Comparison of ENCODE assay signal across 5 worm cellular contexts in genomic region chrIV:10373772-10374288, ce11.
TF ChIP-seq lines count a peak whose summit lies in the region.

Gene mpz-5 (minus strand): TSS chrIV:10373822.

TF ChIP-seq in whole organism, L1 larva, 84 proteins besides CTCF, POLR2A, EP300 and RAD21 (continues in another document):
- TF ChIP-seq C16A3.4 (tag; optimal IDR thresholded peaks at IDR 0.05; lab: Kevin White, UChicago) (peak; percentile 39), pqm-1 (tag; optimal IDR thresholded peaks at IDR 0.05; lab: Kevin White, UChicago) (no peak), blmp-1 (tag; optimal IDR thresholded peaks at IDR 0.05; lab: Kevin White, UChicago) (peak; percentile 66), nhr-76 (tag; optimal IDR thresholded peaks at IDR 0.05; lab: Kevin White, UChicago) (no peak), zip-4 (GFP tag; optimal IDR thresholded peaks at IDR 0.05; lab: Kevin White, UChicago) (no peak), mab-9 (GFP tag; IDR thresholded peaks at IDR 0.05; lab: Robert Waterston, UW) (no peak), ceh-88 (GFP tag; IDR thresholded peaks at IDR 0.05; lab: Robert Waterston, UW) (peak; percentile 51), egl-27 (tag; optimal IDR thresholded peaks at IDR 0.05; lab: Kevin White, UChicago) (no peak), tbx-2 (tag; optimal IDR thresholded peaks at IDR 0.05; lab: Kevin White, UChicago) (peak; percentile 83), mep-1 (tag; optimal IDR thresholded peaks at IDR 0.05; lab: Kevin White, UChicago) (peak; percentile 96), nhr-12 (tag; optimal IDR thresholded peaks at IDR 0.05; lab: Kevin White, UChicago) (no peak), C34B4.2 (tag; optimal IDR thresholded peaks at IDR 0.05; lab: Kevin White, UChicago) (no peak), lin-14 (GFP tag; optimal IDR thresholded peaks at IDR 0.05; lab: Kevin White, UChicago) (peak; percentile 79), nhr-71 (tag; optimal IDR thresholded peaks at IDR 0.05; lab: Kevin White, UChicago) (peak; percentile 88), lin-13 (GFP tag; optimal IDR thresholded peaks at IDR 0.05; lab: Kevin White, UChicago) (peak; percentile 36), fkh-4 (tag; optimal IDR thresholded peaks at IDR 0.05; lab: Kevin White, UChicago; ENCODE audit: borderline replicate concordance) (no peak), unc-86 (tag; optimal IDR thresholded peaks at IDR 0.05; lab: Kevin White, UChicago) (peak; percentile 61), dpl-1 (GFP tag; optimal IDR thresholded peaks at IDR 0.05; lab: Kevin White, UChicago) (peak; percentile 65 to 80 (median 79))

TF ChIP-seq in whole organism, L3 larva, 47 proteins besides CTCF, POLR2A, EP300 and RAD21 (continues in another document):
- TF ChIP-seq sea-2 (GFP tag; optimal IDR thresholded peaks at IDR 0.05; lab: Kevin White, UChicago) (no peak), ceh-82 (tag; optimal IDR thresholded peaks at IDR 0.05; lab: Kevin White, UChicago) (no peak), nhr-23 (tag; optimal IDR thresholded peaks at IDR 0.05; lab: Kevin White, UChicago) (peak; percentile 77), ztf-4 (tag; optimal IDR thresholded peaks at IDR 0.05; lab: Kevin White, UChicago) (no peak), tbx-2 (tag; optimal IDR thresholded peaks at IDR 0.05; lab: Kevin White, UChicago) (peak; percentile 51), fkh-2 (tag; optimal IDR thresholded peaks at IDR 0.05; lab: Kevin White, UChicago) (no peak), hmg-11 (tag; optimal IDR thresholded peaks at IDR 0.05; lab: Kevin White, UChicago) (peak; percentile 78), nhr-11 (tag; optimal IDR thresholded peaks at IDR 0.05; lab: Kevin White, UChicago) (no peak), R02D3.7 (tag; optimal IDR thresholded peaks at IDR 0.05; lab: Kevin White, UChicago) (peak; percentile 13), egl-5 (tag; optimal IDR thresholded peaks at IDR 0.05; lab: Kevin White, UChicago) (peak; percentile 91), nhr-77 (tag; optimal IDR thresholded peaks at IDR 0.05; lab: Kevin White, UChicago) (peak; percentile 19), pha-4 (tag; optimal IDR thresholded peaks at IDR 0.05; lab: Kevin White, UChicago) (peak; percentile 86), eor-1 (tag; optimal IDR thresholded peaks at IDR 0.05; lab: Kevin White, UChicago) (no peak), elt-1 (tag; optimal IDR thresholded peaks at IDR 0.05; lab: Kevin White, UChicago) (no peak), egl-27 (tag; optimal IDR thresholded peaks at IDR 0.05; lab: Kevin White, UChicago) (no peak), elt-3 (tag; optimal IDR thresholded peaks at IDR 0.05; lab: Kevin White, UChicago) (no peak), ceh-9 (tag; optimal IDR thresholded peaks at IDR 0.05; lab: Kevin White, UChicago) (no peak), mdl-1 (tag; optimal IDR thresholded peaks at IDR 0.05; lab: Kevin White, UChicago) (no peak), elt-2 (tag; optimal IDR thresholded peaks at IDR 0.05; lab: Kevin White, UChicago) (peak; percentile 20), nhr-28 (tag; optimal IDR thresholded peaks at IDR 0.05; lab: Kevin White, UChicago) (no peak)

TF ChIP-seq in whole organism, early embryonic, 17 proteins besides CTCF, POLR2A, EP300 and RAD21:
- TF ChIP-seq ceh-36 (tag; optimal IDR thresholded peaks at IDR 0.05; lab: Kevin White, UChicago) (peak; percentile 13), scrt-1 (GFP tag; IDR thresholded peaks at IDR 0.05; lab: Robert Waterston, UW) (no peak), B0310.2 (tag; optimal IDR thresholded peaks at IDR 0.05; lab: Kevin White, UChicago) (no peak), pes-1 (GFP tag; IDR thresholded peaks at IDR 0.05; lab: Robert Waterston, UW) (no peak; the same call in 1 of the 2 replicates), ceh-13 (GFP tag; optimal IDR thresholded peaks at IDR 0.05; lab: Kevin White, UChicago) (no peak), tra-4 (tag; optimal IDR thresholded peaks at IDR 0.05; lab: Kevin White, UChicago) (no peak), sea-1 (GFP tag; conservative IDR thresholded peaks at IDR 0.05; lab: Robert Waterston, UW) (no peak), tbx-11 (GFP tag; IDR thresholded peaks at IDR 0.05; lab: Robert Waterston, UW) (no peak), ama-1 (optimal IDR thresholded peaks at IDR 0.05; lab: Kevin White, UChicago) (no peak), F13C5.2 (tag; optimal IDR thresholded peaks at IDR 0.05; lab: Kevin White, UChicago) (peak; percentile 65), hmbx-1 (tag; optimal IDR thresholded peaks at IDR 0.05; lab: Kevin White, UChicago) (no peak), flt-1 (GFP tag; IDR thresholded peaks at IDR 0.05; lab: Robert Waterston, UW) (no peak), tbx-37 (GFP tag; conservative IDR thresholded peaks at IDR 0.05; lab: Robert Waterston, UW) (no peak), hmg-4 (GFP tag; optimal IDR thresholded peaks at IDR 0.05; lab: Kevin White, UChicago) (peak; percentile 26), ets-7 (tag; optimal IDR thresholded peaks at IDR 0.05; lab: Kevin White, UChicago) (no peak), hnd-1 (tag; optimal IDR thresholded peaks at IDR 0.05; lab: Kevin White, UChicago) (no peak), aly-1 (tag; optimal IDR thresholded peaks at IDR 0.05; lab: Kevin White, UChicago) (no peak)

TF ChIP-seq in whole organism, midembryonic, 9 proteins besides CTCF, POLR2A, EP300 and RAD21:
- TF ChIP-seq tab-1 (GFP tag; IDR thresholded peaks at IDR 0.05; lab: Robert Waterston, UW): no peak
- peak; percentile 20 for TF ChIP-seq med-1 (GFP tag; optimal IDR thresholded peaks at IDR 0.05; lab: Kevin White, UChicago; ENCODE audit: insufficient read depth)
- TF ChIP-seq ztf-23 (GFP tag; IDR thresholded peaks at IDR 0.05; lab: Robert Waterston, UW): 0 out of 2 replicates have a peak, but pooled peaks have one; percentile 56
- 0 out of 2 replicates have a peak, but pooled peaks have one; percentile 46 for TF ChIP-seq flt-1 (GFP tag; IDR thresholded peaks at IDR 0.05; lab: Robert Waterston, UW)
- 0 out of 2 replicates have a peak, but pooled peaks have one; percentile 26 for TF ChIP-seq ztf-29 (GFP tag; IDR thresholded peaks at IDR 0.05; lab: Robert Waterston, UW)
- no peak for TF ChIP-seq ref-1 (GFP tag; conservative IDR thresholded peaks at IDR 0.05; lab: Robert Waterston, UW)

TF ChIP-seq in whole organism, young adult, 124 proteins besides CTCF, POLR2A, EP300 and RAD21 (continues in another document):
- TF ChIP-seq ZK185.1 (tag; optimal IDR thresholded peaks at IDR 0.05; lab: Kevin White, UChicago; ENCODE audit: poor library complexity, severe bottlenecking) (peak; percentile 57), mcd-1 (GFP tag; IDR thresholded peaks at IDR 0.05; lab: Robert Waterston, UW) (peak; percentile 69), cebp-1 (GFP tag; IDR thresholded peaks at IDR 0.05; lab: Robert Waterston, UW) (no peak), cebp-1 (tag; optimal IDR thresholded peaks at IDR 0.05; lab: Kevin White, UChicago) (peak; percentile 69), lin-35 (GFP tag; optimal IDR thresholded peaks at IDR 0.05; lab: Kevin White, UChicago) (peak in 1 of 3 experiments; percentile 64), dpff-1 (tag; optimal IDR thresholded peaks at IDR 0.05; lab: Kevin White, UChicago) (no peak), Y53G8AR.9 (GFP tag; conservative IDR thresholded peaks at IDR 0.05; lab: Robert Waterston, UW) (peak; percentile 35; the same call in 1 of the 2 replicates), lin-54 (GFP tag; optimal IDR thresholded peaks at IDR 0.05; lab: Kevin White, UChicago) (peak; percentile 64), ztf-18 (tag; optimal IDR thresholded peaks at IDR 0.05; lab: Kevin White, UChicago) (peak; percentile 96), aptf-2 (GFP tag; conservative IDR thresholded peaks at IDR 0.05; lab: Robert Waterston, UW) (no peak), hsf-1 (GFP tag; IDR thresholded peaks at IDR 0.05; lab: Robert Waterston, UW) (0 out of 2 replicates have a peak, but pooled peaks have one; percentile 45), hmg-1.2 (GFP tag; IDR thresholded peaks at IDR 0.05; lab: Robert Waterston, UW) (peak; percentile 50), tbp1 (GFP tag; optimal IDR thresholded peaks at IDR 0.05; lab: Kevin White, UChicago) (peak; percentile 22), hlh-12 (tag; optimal IDR thresholded peaks at IDR 0.05; lab: Kevin White, UChicago) (no peak), nfyb-1 (GFP tag; IDR thresholded peaks at IDR 0.05; lab: Robert Waterston, UW) (peak; percentile 67), madf-6 (GFP tag; IDR thresholded peaks at IDR 0.05; lab: Robert Waterston, UW) (peak; percentile 54; the same call in 1 of the 2 replicates), snpc-4 (GFP tag; optimal IDR thresholded peaks at IDR 0.05; lab: Kevin White, UChicago) (peak; percentile 38), snpc-4 (tag; optimal IDR thresholded peaks at IDR 0.05; lab: Kevin White, UChicago) (peak in 3 of 4 experiments; percentile 40 to 58 (median 55)), ama-1 (optimal IDR thresholded peaks at IDR 0.05; lab: Kevin White, UChicago) (no peak), ama-1 (GFP tag; optimal IDR thresholded peaks at IDR 0.05; lab: Kevin White, UChicago) (no peak), nhr-80 (tag; optimal IDR thresholded peaks at IDR 0.05; lab: Kevin White, UChicago) (no peak), madf-3 (GFP tag; IDR thresholded peaks at IDR 0.05; lab: Robert Waterston, UW) (no peak), F33H1.4 (GFP tag; IDR thresholded peaks at IDR 0.05; lab: Robert Waterston, UW) (peak; percentile 72), F23B12.7 (tag; optimal IDR thresholded peaks at IDR 0.05; lab: Kevin White, UChicago; ENCODE audit: insufficient read depth) (peak; percentile 52), F49E8.2 (tag; optimal IDR thresholded peaks at IDR 0.05; lab: Kevin White, UChicago; ENCODE audit: insufficient read depth) (peak; percentile 12), rcor-1 (GFP tag; IDR thresholded peaks at IDR 0.05; lab: Robert Waterston, UW) (peak; percentile 62), attf-5 (GFP tag; optimal IDR thresholded peaks at IDR 0.05; lab: Kevin White, UChicago) (peak; percentile 41), let-607 (tag; optimal IDR thresholded peaks at IDR 0.05; lab: Kevin White, UChicago) (peak in 1 of 2 experiments; percentile 49), dpl-1 (GFP tag; optimal IDR thresholded peaks at IDR 0.05; lab: Kevin White, UChicago) (peak; percentile 11), madf-10 (tag; optimal IDR thresholded peaks at IDR 0.05; lab: Kevin White, UChicago) (peak; percentile 7), dox-1 (GFP tag; IDR thresholded peaks at IDR 0.05; lab: Robert Waterston, UW) (peak; percentile 66), tlf-1 (GFP tag; optimal IDR thresholded peaks at IDR 0.05; lab: Kevin White, UChicago) (peak; percentile 6), Y56A3A.18 (GFP tag; IDR thresholded peaks at IDR 0.05; lab: Robert Waterston, UW) (0 out of 2 replicates have a peak, but pooled peaks have one; percentile 10), lin-40 (tag; optimal IDR thresholded peaks at IDR 0.05; lab: Kevin White, UChicago) (peak; percentile 68), K11D2.4 (GFP tag; IDR thresholded peaks at IDR 0.05; lab: Robert Waterston, UW) (0 out of 2 replicates have a peak, but pooled peaks have one; percentile 39), D2030.7 (GFP tag; IDR thresholded peaks at IDR 0.05; lab: Robert Waterston, UW) (0 out of 2 replicates have a peak, but pooled peaks have one; percentile 22)

Comparison
In these comparisons a context has a peak if more than half of its experiments do, and no peak if none do; other contexts are left out.
1. Of the 8 proteins assayed by ChIP-seq in both whole organism, young adult and whole organism, L1 larva: peak only in whole organism, young adult: none; only in whole organism, L1 larva: efl-1 and nhr-90; in both: dpl-1 and snpc-4; in neither: 3; mixed calls (peak in some experiments, not most) for 1.